Fruit fly (Drosophila melanogaster) whole organism, embryonic: ENCODE measurements around the gene Tnpo.

ENCODE experiments used
- Bgb ChIP-seq: fragments of 200-800 bp; sonication (Bioruptor generic); IDR thresholded peaks from 2 replicates; pipeline ENCODE4 v1.3.6; 2022; ENCODE audit warnings: missing biosample characterization, missing genetic modification characterization; ENCODE audit not compliant: partially characterized antibody
- CG10565 ChIP-seq: fragments of 200-800 bp; sonication (Bioruptor generic); optimal IDR thresholded peaks from 3 replicates; lab custom pipeline; 2016; ENCODE audit warnings: missing biosample characterization, mild to moderate bottlenecking, missing genetic modification characterization
- CG11085 ChIP-seq: fragments of 200-800 bp; sonication (Bioruptor generic); IDR thresholded peaks from 2 replicates; pipeline ENCODE4 v1.3.6; 2022; ENCODE audit warnings: missing biosample characterization, missing genetic modification characterization
- CG12659 ChIP-seq: fragments of 200-800 bp; sonication (Bioruptor generic); optimal IDR thresholded peaks from 3 replicates; lab custom pipeline; 2017; ENCODE audit warnings: mild to moderate bottlenecking, missing biosample characterization, missing genetic modification reagents, missing genetic modification characterization
- CG13296 ChIP-seq: fragments of 200-800 bp; sonication (Bioruptor generic); optimal IDR thresholded peaks from 3 replicates; lab custom pipeline; 2018; ENCODE audit warnings: missing biosample characterization, mild to moderate bottlenecking, missing genetic modification characterization
- CG14014 ChIP-seq: fragments of 200-800 bp; sonication (Bioruptor generic); IDR thresholded peaks from 2 replicates; pipeline ENCODE4 v1.3.6; 2022; ENCODE audit warnings: missing biosample characterization, missing genetic modification characterization
- CG14860 ChIP-seq: fragments of 200-800 bp; sonication (Bioruptor generic); IDR thresholded peaks from 3 replicates; pipeline ENCODE4 v1.3.6; 2022; ENCODE audit warnings: missing biosample characterization, missing genetic modification characterization; ENCODE audit not compliant: partially characterized antibody
- CG14965 ChIP-seq: fragments of 200-800 bp; sonication (Bioruptor generic); optimal IDR thresholded peaks from 2 replicates; lab custom pipeline; 2016; ENCODE audit warnings: missing biosample characterization, missing genetic modification characterization, borderline replicate concordance
- CG15696 ChIP-seq: fragments of 200-800 bp; sonication (Bioruptor generic); optimal IDR thresholded peaks from 2 replicates; lab custom pipeline; 2019; ENCODE audit warnings: missing biosample characterization, mild to moderate bottlenecking, missing genetic modification characterization, moderate library complexity
- CG16779 ChIP-seq: fragments of 200-800 bp; sonication (Bioruptor generic); IDR thresholded peaks from 2 replicates; pipeline ENCODE4 v1.3.6; 2022; ENCODE audit warnings: missing biosample characterization, missing genetic modification characterization
- CG17385 ChIP-seq: fragments of 200-800 bp; sonication (Bioruptor generic); optimal IDR thresholded peaks from 3 replicates; lab custom pipeline; 2018; ENCODE audit warnings: missing biosample characterization, mild to moderate bottlenecking, missing genetic modification characterization
- CG31388 ChIP-seq: fragments of 200-800 bp; sonication (Bioruptor generic); optimal IDR thresholded peaks from 2 replicates; lab custom pipeline; 2016; ENCODE audit warnings: missing biosample characterization, missing genetic modification characterization
- CG7357 ChIP-seq: fragments of 200-800 bp; sonication (Bioruptor generic); IDR thresholded peaks from 3 replicates; pipeline ENCODE4 v1.3.6; 2022; ENCODE audit warnings: missing biosample characterization, missing genetic modification characterization
- CG8765 ChIP-seq: fragments of 200-800 bp; sonication (Bioruptor generic); IDR thresholded peaks from 2 replicates; pipeline ENCODE4 v1.3.6; 2022; ENCODE audit warnings: missing biosample characterization, missing genetic modification characterization
- Dad ChIP-seq: fragments of 200-800 bp; sonication (Bioruptor generic); optimal IDR thresholded peaks from 3 replicates; lab custom pipeline; 2016; ENCODE audit warnings: missing biosample characterization, missing genetic modification characterization
- Deaf1 ChIP-seq: fragments of 200-800 bp; optimal IDR thresholded peaks from 3 replicates; lab custom pipeline; 2019; ENCODE audit warnings: missing biosample characterization, mild to moderate bottlenecking, missing genetic modification characterization, moderate library complexity
- Ets97D ChIP-seq: fragments of 200-800 bp; sonication (Bioruptor generic); optimal IDR thresholded peaks from 3 replicates; lab custom pipeline; 2016; ENCODE audit warnings: missing biosample characterization, missing genetic modification characterization
- Gug ChIP-seq: fragments of 200-800 bp; sonication (Bioruptor generic); IDR thresholded peaks from 4 replicates; pipeline ENCODE4 v1.3.6; 2022; ENCODE audit warnings: missing biosample characterization, missing genetic modification characterization
- H15 ChIP-seq: fragments of 200-800 bp; sonication (Bioruptor generic); IDR thresholded peaks from 3 replicates; pipeline ENCODE4 v1.3.6; 2022; ENCODE audit warnings: missing biosample characterization, missing genetic modification characterization
- HHEX ChIP-seq: fragments of 200-800 bp; sonication (Bioruptor generic); optimal IDR thresholded peaks from 3 replicates; lab custom pipeline; 2017; ENCODE audit warnings: missing biosample characterization, mild to moderate bottlenecking, missing genetic modification characterization, missing genetic modification reagents
- HLHmδ ChIP-seq: fragments of 200-800 bp; sonication (Bioruptor generic); optimal IDR thresholded peaks from 2 replicates; lab custom pipeline; 2018; ENCODE audit warnings: missing biosample characterization, mild to moderate bottlenecking, missing genetic modification characterization, moderate library complexity
- MTF-1 ChIP-seq: fragments of 200-800 bp; sonication (Bioruptor generic); optimal IDR thresholded peaks from 2 replicates; lab custom pipeline; 2018; ENCODE audit warnings: missing biosample characterization, mild to moderate bottlenecking, missing genetic modification characterization, borderline replicate concordance
- NC2β ChIP-seq: fragments of 200-800 bp; sonication (Bioruptor generic); optimal IDR thresholded peaks from 2 replicates; lab custom pipeline; 2016; ENCODE audit warnings: missing biosample characterization, missing genetic modification characterization
- Sox100B ChIP-seq: fragments of 200-800 bp; sonication (Bioruptor generic); optimal IDR thresholded peaks from 3 replicates; lab custom pipeline; 2018; ENCODE audit warnings: missing biosample characterization, mild to moderate bottlenecking, missing genetic modification characterization
- Sox102F ChIP-seq: fragments of 200-800 bp; sonication (Bioruptor generic); optimal IDR thresholded peaks from 2 replicates; lab custom pipeline; 2018; ENCODE audit warnings: missing biosample characterization, mild to moderate bottlenecking, missing genetic modification characterization, moderate library complexity
- br ChIP-seq: fragments of >200 bp; optimal IDR thresholded peaks from 2 replicates; lab custom pipeline; 2017
- cad ChIP-seq: fragments of >200 bp; optimal IDR thresholded peaks from 2 replicates; lab custom pipeline; 2017; ENCODE audit warnings: missing biosample characterization, missing genetic modification characterization
- cas ChIP-seq: fragments of 200-800 bp; sonication (Bioruptor generic); IDR thresholded peaks from 2 replicates; pipeline ENCODE4 v1.3.6; 2022; ENCODE audit warnings: missing biosample characterization, missing genetic modification characterization
- cg ChIP-seq: fragments of 200-800 bp; sonication (Bioruptor generic); optimal IDR thresholded peaks from 3 replicates; lab custom pipeline; 2019; ENCODE audit warnings: missing biosample characterization, mild to moderate bottlenecking, missing genetic modification characterization, moderate library complexity
- danr ChIP-seq: fragments of 200-800 bp; sonication (Bioruptor generic); IDR thresholded peaks from 2 replicates; pipeline ENCODE4 v1.3.6; 2022; ENCODE audit warnings: missing biosample characterization, missing genetic modification characterization
- dimm ChIP-seq: fragments of 200-800 bp; sonication (Bioruptor generic); IDR thresholded peaks from 2 replicates; pipeline ENCODE4 v1.3.6; 2022; ENCODE audit warnings: missing biosample characterization, missing genetic modification characterization
- dmrt99B ChIP-seq: fragments of 200-800 bp; sonication (Bioruptor generic); optimal IDR thresholded peaks from 2 replicates; lab custom pipeline; 2018; ENCODE audit warnings: missing biosample characterization, mild to moderate bottlenecking, missing genetic modification characterization, moderate library complexity
- en ChIP-seq: fragments of 200-800 bp; sonication (Bioruptor generic); optimal IDR thresholded peaks from 2 replicates; lab custom pipeline; 2016; ENCODE audit warnings: missing biosample characterization, missing genetic modification characterization
- ewg ChIP-seq: fragments of 200-800 bp; sonication (Bioruptor generic); optimal IDR thresholded peaks from 3 replicates; lab custom pipeline; 2017; ENCODE audit warnings: mild to moderate bottlenecking, missing biosample characterization, missing genetic modification reagents, missing genetic modification characterization
- fru ChIP-seq: fragments of >200 bp; optimal IDR thresholded peaks from 2 replicates; lab custom pipeline; 2017
- ftz-f1 ChIP-seq: fragments of 200-800 bp; sonication (Bioruptor generic); optimal IDR thresholded peaks from 2 replicates; lab custom pipeline; 2016; ENCODE audit warnings: missing biosample characterization, missing genetic modification characterization
- gce ChIP-seq: fragments of 200-800 bp; sonication (Bioruptor generic); IDR thresholded peaks from 3 replicates; pipeline ENCODE4 v1.3.6; 2022; ENCODE audit warnings: missing biosample characterization, missing genetic modification characterization
- gcm ChIP-seq: fragments of 200-800 bp; sonication (Bioruptor generic); optimal IDR thresholded peaks from 2 replicates; lab custom pipeline; 2019; ENCODE audit warnings: missing biosample characterization, mild to moderate bottlenecking, missing genetic modification characterization, moderate library complexity
- gfzf ChIP-seq: fragments of 200-800 bp; sonication (Bioruptor generic); optimal IDR thresholded peaks from 2 replicates; lab custom pipeline; 2016; ENCODE audit warnings: missing biosample characterization, mild to moderate bottlenecking, missing genetic modification characterization, moderate library complexity
- gsb ChIP-seq: fragments of 200-800 bp; sonication (Bioruptor generic); IDR thresholded peaks from 2 replicates; pipeline ENCODE4 v1.3.6; 2022; ENCODE audit warnings: missing biosample characterization, missing genetic modification characterization
- gsb-n ChIP-seq: fragments of 200-800 bp; sonication (Bioruptor generic); optimal IDR thresholded peaks from 3 replicates; lab custom pipeline; 2018; ENCODE audit warnings: missing biosample characterization, mild to moderate bottlenecking, missing genetic modification characterization
- jigr1 ChIP-seq: fragments of 200-800 bp; sonication (Bioruptor generic); IDR thresholded peaks from 3 replicates; pipeline ENCODE4 v1.3.6; 2022; ENCODE audit warnings: missing biosample characterization, missing genetic modification characterization
- kni ChIP-seq: fragments of 200-800 bp; sonication (Bioruptor generic); optimal IDR thresholded peaks from 3 replicates; lab custom pipeline; 2017; ENCODE audit warnings: mild to moderate bottlenecking, missing biosample characterization, missing genetic modification reagents, missing genetic modification characterization
- knrl ChIP-seq: fragments of 200-800 bp; sonication (Bioruptor generic); IDR thresholded peaks from 3 replicates; pipeline ENCODE4 v1.3.6; 2022; ENCODE audit warnings: missing biosample characterization, missing genetic modification characterization; ENCODE audit not compliant: partially characterized antibody
- lbe ChIP-seq: fragments of 200-800 bp; sonication (Bioruptor generic); optimal IDR thresholded peaks from 2 replicates; lab custom pipeline; 2016; ENCODE audit warnings: missing biosample characterization, mild to moderate bottlenecking, missing genetic modification characterization
- pho ChIP-seq: fragments of 200-800 bp; sonication (Bioruptor generic); optimal IDR thresholded peaks from 2 replicates; lab custom pipeline; 2016; ENCODE audit warnings: missing biosample characterization, missing genetic modification characterization
- pzg ChIP-seq: fragments of 200-800 bp; sonication (Bioruptor generic); optimal IDR thresholded peaks from 3 replicates; lab custom pipeline; 2018; ENCODE audit warnings: missing biosample characterization, mild to moderate bottlenecking, missing genetic modification characterization, moderate library complexity
- salm ChIP-seq: fragments of 200-800 bp; sonication (Bioruptor generic); optimal IDR thresholded peaks from 2 replicates; lab custom pipeline; 2018; ENCODE audit warnings: missing biosample characterization, mild to moderate bottlenecking, missing genetic modification characterization
- sd ChIP-seq: fragments of 200-800 bp; sonication (Bioruptor generic); optimal IDR thresholded peaks from 3 replicates; lab custom pipeline; 2018; ENCODE audit warnings: missing biosample characterization, mild to moderate bottlenecking, missing genetic modification characterization, moderate library complexity
- so ChIP-seq: fragments of 200-800 bp; sonication (Bioruptor generic); IDR thresholded peaks from 3 replicates; pipeline ENCODE4 v1.3.6; 2022; ENCODE audit warnings: missing biosample characterization, missing genetic modification characterization
- ssp ChIP-seq: fragments of 200-800 bp; sonication (Bioruptor generic); IDR thresholded peaks from 2 replicates; pipeline ENCODE4 v1.3.6; 2022; ENCODE audit warnings: missing biosample characterization, missing genetic modification characterization

The Tnpo gene

DNA sequence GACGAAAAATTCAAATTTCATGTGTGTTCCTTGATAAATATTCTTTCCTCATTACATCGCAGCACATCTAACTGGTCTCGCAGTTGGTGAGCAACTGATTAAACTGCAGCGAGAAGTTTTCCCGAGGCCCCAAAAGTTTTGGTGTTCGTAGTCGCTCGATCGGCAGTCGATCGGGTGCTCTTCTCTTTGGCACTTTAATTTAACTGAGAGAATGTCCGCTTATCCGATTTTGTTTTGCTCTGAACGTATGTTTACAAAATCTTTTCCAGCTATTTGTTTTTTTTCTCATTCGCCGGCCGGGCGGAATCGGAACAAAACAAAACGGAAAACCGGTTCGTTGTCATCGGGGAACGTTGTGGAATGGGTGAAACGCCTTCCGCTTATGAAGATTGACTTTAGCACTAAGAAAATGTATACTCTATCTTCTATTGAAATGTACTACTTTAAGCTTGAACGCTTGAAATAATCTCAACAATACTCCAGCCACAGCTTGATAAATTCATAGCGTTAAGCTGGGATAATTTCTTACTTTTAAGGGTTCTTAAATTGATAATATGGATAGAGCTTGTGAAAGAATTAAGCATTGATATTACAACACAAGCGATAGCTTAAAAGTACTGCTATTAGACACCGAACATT lies 25.4 kb downstream of the Tnpo start (continued):
- peak; percentile 40 for TF ChIP-seq kni
- TF ChIP-seq CG7357, result no peak
- peak; percentile 63 for TF ChIP-seq sd
- TF ChIP-seq Dad (GFP tag; lab: Kevin White, UChicago), result no peak
- TF ChIP-seq CG31388, result no peak
- TF ChIP-seq MTF-1 (GFP tag; lab: Kevin White, UChicago), result peak; percentile 31
- TF ChIP-seq cad (GFP tag; lab: Kevin White, UChicago), result no peak
- TF ChIP-seq CG14965 (GFP tag; lab: Kevin White, UChicago), result no peak
- TF ChIP-seq Sox100B, result peak; percentile 13
- TF ChIP-seq cg (GFP tag; lab: Kevin White, UChicago), result peak; percentile 7
- TF ChIP-seq CG13296 (GFP tag; lab: Kevin White, UChicago), result peak; percentile 47
- TF ChIP-seq gce (GFP tag; lab: Robert Waterston, UW), result peak; percentile 64; the same call in 1 of the 3 replicates
- TF ChIP-seq dimm (GFP tag; lab: Robert Waterston, UW), result no peak
- no peak for TF ChIP-seq CG8765
- TF ChIP-seq en (GFP tag; lab: Kevin White, UChicago), result no peak
- no peak for TF ChIP-seq CG10565 (GFP tag; lab: Kevin White, UChicago)
- TF ChIP-seq br (lab: Kevin White, UChicago), result no peak
- TF ChIP-seq CG15696 (tag; lab: Kevin White, UChicago), result no peak
- TF ChIP-seq Deaf1 (tag; lab: Kevin White, UChicago), result peak; percentile 96
- TF ChIP-seq ssp, result no peak
- peak; percentile 36 for TF ChIP-seq gcm (GFP tag; lab: Kevin White, UChicago)
- no peak for TF ChIP-seq dmrt99B (tag; lab: Kevin White, UChicago)
- no peak for TF ChIP-seq CG14014 (GFP tag; lab: Robert Waterston, UW)
- no peak for TF ChIP-seq cas
- TF ChIP-seq HLHmδ (GFP tag; lab: Kevin White, UChicago), result no peak
- TF ChIP-seq CG17385 (GFP tag; lab: Kevin White, UChicago), result peak; percentile 47

dm6 chr3L:6220187-6220586 lies 26.9 kb downstream of the Tnpo start, which contains the start of gene CG33946:
TSS of gene CG33946 (plus strand) at chr3L:6220578.
- TF ChIP-seq CG11085 (GFP tag; lab: Robert Waterston, UW) (no peak), CG31388 (no peak), lbe (GFP tag; lab: Kevin White, UChicago) (no peak), fru (no peak), HHEX (GFP tag; lab: Kevin White, UChicago) (no peak), pzg (GFP tag; lab: Kevin White, UChicago) (no peak), jigr1 (GFP tag; lab: Robert Waterston, UW) (no peak), NC2β (GFP tag; lab: Kevin White, UChicago) (no peak), gsb (GFP tag; lab: Robert Waterston, UW) (no peak), CG12659 (GFP tag; lab: Kevin White, UChicago) (no peak), pho (GFP tag; lab: Kevin White, UChicago) (no peak), danr (GFP tag; lab: Robert Waterston, UW) (0 out of 2 replicates have a peak, but pooled peaks have one; percentile 15), ewg (no peak), Sox102F (peak; percentile 20), ftz-f1 (GFP tag; lab: Kevin White, UChicago) (no peak), CG16779 (no peak), CG14860 (GFP tag; lab: Robert Waterston, UW) (no peak), H15 (GFP tag; lab: Robert Waterston, UW) (peak; percentile 59; the same call in 1 of the 3 replicates), salm (tag; lab: Kevin White, UChicago) (no peak), knrl (GFP tag; lab: Robert Waterston, UW) (no peak), Gug (GFP tag; lab: Robert Waterston, UW) (peak; percentile 24; the same call in 1 of the 4 replicates), gsb-n (no peak), Ets97D (GFP tag; lab: Kevin White, UChicago) (no peak), Bgb (no peak), so (GFP tag; lab: Robert Waterston, UW) (no peak), gfzf (no peak)
